Fruit fly (Drosophila melanogaster): ENCODE results near the gene Qtzl.

The Qtzl gene

DNA sequence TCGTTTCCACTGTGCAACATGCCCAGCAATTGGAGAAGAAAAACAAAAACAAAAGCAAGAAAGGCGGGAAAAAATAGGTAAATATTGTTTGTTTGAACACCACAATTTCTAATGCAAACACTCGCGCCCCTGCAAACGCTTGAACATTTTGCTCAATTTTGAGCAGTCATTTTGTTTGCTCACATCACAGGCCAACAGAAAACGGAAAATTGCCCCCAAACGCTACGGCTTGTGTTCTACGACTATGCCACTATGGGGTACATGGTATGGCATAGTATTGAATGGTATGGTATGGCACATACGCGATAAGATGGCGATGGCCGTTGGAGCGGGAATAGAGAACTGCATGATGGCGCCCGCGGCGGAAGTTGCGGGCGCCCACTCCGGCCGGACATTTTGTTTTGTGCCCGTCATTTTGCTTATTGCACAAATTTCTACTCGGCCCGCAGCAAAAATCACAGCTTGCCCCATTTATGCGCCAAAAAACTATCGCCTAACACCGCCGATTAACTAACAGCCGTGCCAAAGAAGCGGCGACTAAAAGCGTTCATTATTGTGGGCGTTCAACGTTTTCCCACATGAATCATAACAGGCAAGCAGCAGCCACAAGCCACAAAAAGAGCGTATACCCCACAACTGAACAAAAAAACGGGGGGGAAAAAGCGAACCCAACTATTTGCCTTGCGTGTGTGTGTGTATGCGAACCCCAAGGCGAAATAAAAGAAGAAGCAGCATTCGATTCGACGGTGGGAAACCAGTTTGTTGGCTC lies 8.9 kb downstream of the Qtzl start (continued):
- TF ChIP-seq fd102C (GFP tag; optimal IDR thresholded peaks at IDR 0.05) = peak; percentile 88
- no peak for TF ChIP-seq hkb (optimal IDR thresholded peaks at IDR 0.05)
- TF ChIP-seq hkb (GFP tag; IDR thresholded peaks at IDR 0.05) = no peak
- TF ChIP-seq kay (GFP tag; optimal IDR thresholded peaks at IDR 0.05) = peak; percentile 20
- TF ChIP-seq jing (GFP tag; optimal IDR thresholded peaks at IDR 0.05) = no peak
- peak; percentile 62 for TF ChIP-seq CG7987 (GFP tag; optimal IDR thresholded peaks at IDR 0.05)
- no peak for TF ChIP-seq vnd (GFP tag; IDR thresholded peaks at IDR 0.05; ENCODE audit: partially characterized antibody)
- TF ChIP-seq trh (GFP tag; optimal IDR thresholded peaks at IDR 0.05) = peak; percentile 58
- TF ChIP-seq CG6689 (GFP tag; IDR thresholded peaks at IDR 0.05) = no peak
- peak; percentile 88 for TF ChIP-seq CG15601 (tag; optimal IDR thresholded peaks at IDR 0.05)
- peak; percentile 22 for TF ChIP-seq CG7839 (tag; optimal IDR thresholded peaks at IDR 0.05)
- TF ChIP-seq sima (GFP tag; optimal IDR thresholded peaks at IDR 0.05) = peak; percentile 39
- no peak for TF ChIP-seq row (GFP tag; IDR thresholded peaks at IDR 0.05)
- TF ChIP-seq CG18764 (GFP tag; optimal IDR thresholded peaks at IDR 0.05) = peak; percentile 39
- no peak for TF ChIP-seq pb (GFP tag; optimal IDR thresholded peaks at IDR 0.05)
- TF ChIP-seq chn (GFP tag; optimal IDR thresholded peaks at IDR 0.05) = peak; percentile 30
- peak in 1 of 3 experiments; percentile 73 for TF ChIP-seq lola (GFP tag; optimal IDR thresholded peaks at IDR 0.05)
- TF ChIP-seq CG1233 (GFP tag; optimal IDR thresholded peaks at IDR 0.05) = peak; percentile 75
- TF ChIP-seq Bteb2 (GFP tag; optimal IDR thresholded peaks at IDR 0.05) = no peak
- TF ChIP-seq CTCF (GFP tag; optimal IDR thresholded peaks at IDR 0.05) = no peak
- peak in 1 of 2 experiments; percentile 15 for TF ChIP-seq Hr51 (GFP tag; optimal IDR thresholded peaks at IDR 0.05)
- TF ChIP-seq z (GFP tag; IDR thresholded peaks at IDR 0.05) = no peak
- peak; percentile 5 for TF ChIP-seq CG4617 (GFP tag; optimal IDR thresholded peaks at IDR 0.05; ENCODE audit: borderline replicate concordance)
- no peak for TF ChIP-seq gce (GFP tag; IDR thresholded peaks at IDR 0.05)
- peak; percentile 26 for TF ChIP-seq twi (tag; optimal IDR thresholded peaks at IDR 0.05)
- no peak for TF ChIP-seq MBD-R2 (GFP tag; IDR thresholded peaks at IDR 0.05)
- peak; percentile 67 for TF ChIP-seq CG13296 (GFP tag; optimal IDR thresholded peaks at IDR 0.05)
- TF ChIP-seq gfzf (GFP tag; optimal IDR thresholded peaks at IDR 0.05) = no peak
- peak; percentile 88 for TF ChIP-seq wek (GFP tag; optimal IDR thresholded peaks at IDR 0.05)
- peak; percentile 32 for TF ChIP-seq ERR (GFP tag; optimal IDR thresholded peaks at IDR 0.05)
- no peak for TF ChIP-seq CG31224 (GFP tag; IDR thresholded peaks at IDR 0.05)
- peak; percentile 56 for TF ChIP-seq bab2 (GFP tag; optimal IDR thresholded peaks at IDR 0.05)
- no peak for TF ChIP-seq Scr (GFP tag; IDR thresholded peaks at IDR 0.05; ENCODE audit: partially characterized antibody)
- TF ChIP-seq knrl (GFP tag; IDR thresholded peaks at IDR 0.05; ENCODE audit: partially characterized antibody) = no peak
- TF ChIP-seq CG9797 (GFP tag; optimal IDR thresholded peaks at IDR 0.05) = no peak
- peak; percentile 83 for TF ChIP-seq nau (GFP tag; optimal IDR thresholded peaks at IDR 0.05)
- TF ChIP-seq h (optimal IDR thresholded peaks at IDR 0.05) = no peak
- peak; percentile 78 for TF ChIP-seq Hmr (GFP tag; optimal IDR thresholded peaks at IDR 0.05)
- TF ChIP-seq Side (GFP tag; optimal IDR thresholded peaks at IDR 0.05) = peak; percentile 63
- TF ChIP-seq CG6654 (GFP tag; optimal IDR thresholded peaks at IDR 0.05) = peak; percentile 26
- TF ChIP-seq jumu (GFP tag; optimal IDR thresholded peaks at IDR 0.05) = no peak
- TF ChIP-seq Dad (GFP tag; optimal IDR thresholded peaks at IDR 0.05) = peak; percentile 11
- TF ChIP-seq CG4328 (GFP tag; optimal IDR thresholded peaks at IDR 0.05) = peak; percentile 79
- TF ChIP-seq Abd-B (GFP tag; optimal IDR thresholded peaks at IDR 0.05) = no peak
- peak; percentile 56 for TF ChIP-seq Jarid2 (GFP tag; optimal IDR thresholded peaks at IDR 0.05)
- TF ChIP-seq CG12769 (tag; optimal IDR thresholded peaks at IDR 0.05) = peak; percentile 91
- peak; percentile 43 for TF ChIP-seq CG17802 (tag; optimal IDR thresholded peaks at IDR 0.05)
- TF ChIP-seq CG13894 (tag; optimal IDR thresholded peaks at IDR 0.05) = peak; percentile 87
- TF ChIP-seq CG3726 (GFP tag; IDR thresholded peaks at IDR 0.05) = no peak
- no peak for TF ChIP-seq CG2199 (GFP tag; IDR thresholded peaks at IDR 0.05)

All from whole organism, embryonic.